Fruit fly (Drosophila melanogaster) S2 (cell line): ENCODE data around the gene CG5388.

ENCODE experiments used
- CG8478 ChIP-seq: fragments of >200 bp; optimal IDR thresholded peaks from 2 replicates; lab custom pipeline; 2018
- CTCF ChIP-seq, 2 experiments: fragments of >200 bp; optimal IDR thresholded peaks; 2 replicates each; lab custom pipeline; 2018

- TF ChIP-seq CG8478 (lab: Kevin White, UChicago) (no peak), CTCF (optimal IDR thresholded peaks at IDR 0.05; lab: Kevin White, UChicago) (no peak)
Observed at dm6 chr3R:22367126-22368076, 27.3 kb upstream of the CG5388 start, which contains the start of the genes Polr3F and PyK.
